Fruit fly (Drosophila melanogaster): Measurements from ENCODE around the gene eIF3g1.

The eIF3g1 gene

dm6 chrX:2581793-2582503, 28.2 kb downstream of the eIF3g1 start (continued):
- peak; percentile 8 for TF ChIP-seq disco-r (GFP tag; optimal IDR thresholded peaks at IDR 0.05)
- peak; percentile 43; the same call in 1 of the 2 replicates for TF ChIP-seq ham (GFP tag; IDR thresholded peaks at IDR 0.05)
- TF ChIP-seq CG8290 (GFP tag; optimal IDR thresholded peaks at IDR 0.05), result no peak
- TF ChIP-seq CG8290 (tag; optimal IDR thresholded peaks at IDR 0.05), result peak in 1 of 2 experiments; percentile 91
- TF ChIP-seq twi (tag; optimal IDR thresholded peaks at IDR 0.05), result no peak
- peak; percentile 93 for TF ChIP-seq Hmr (GFP tag; optimal IDR thresholded peaks at IDR 0.05)
- peak; percentile 49 for TF ChIP-seq CG4820 (GFP tag; optimal IDR thresholded peaks at IDR 0.05)
- peak; percentile 74 for TF ChIP-seq CG31224 (GFP tag; IDR thresholded peaks at IDR 0.05)
- peak; percentile 64 for TF ChIP-seq zfh1 (GFP tag; IDR thresholded peaks at IDR 0.05)
- TF ChIP-seq vfl (GFP tag; optimal IDR thresholded peaks at IDR 0.05), result peak; percentile 70
- peak; percentile 3 for TF ChIP-seq CG5180 (GFP tag; optimal IDR thresholded peaks at IDR 0.05)
- no peak for TF ChIP-seq Lpt (GFP tag; optimal IDR thresholded peaks at IDR 0.05)
- peak; percentile 33; the same call in 1 of the 3 replicates for TF ChIP-seq sr (GFP tag; IDR thresholded peaks at IDR 0.05)
- no peak for TF ChIP-seq Dref (GFP tag; IDR thresholded peaks at IDR 0.05)
- TF ChIP-seq CG9932 (GFP tag; IDR thresholded peaks at IDR 0.05), result peak; percentile 81
- TF ChIP-seq Blimp-1 (GFP tag; optimal IDR thresholded peaks at IDR 0.05), result peak; percentile 39
- TF ChIP-seq HHEX (GFP tag; optimal IDR thresholded peaks at IDR 0.05), result peak; percentile 80
- TF ChIP-seq Doc2 (GFP tag; IDR thresholded peaks at IDR 0.05), result peak; percentile 43; the same call in 1 of the 2 replicates
- peak; percentile 41 for TF ChIP-seq Six4 (GFP tag; optimal IDR thresholded peaks at IDR 0.05)
- peak; percentile 44 for TF ChIP-seq dm (GFP tag; optimal IDR thresholded peaks at IDR 0.05)
- TF ChIP-seq C15 (GFP tag; IDR thresholded peaks at IDR 0.05), result no peak
- TF ChIP-seq CG5245 (GFP tag; optimal IDR thresholded peaks at IDR 0.05), result peak; percentile 48
- peak; percentile 80 for TF ChIP-seq Side (GFP tag; optimal IDR thresholded peaks at IDR 0.05)
- peak; percentile 58 for TF ChIP-seq az2 (GFP tag; optimal IDR thresholded peaks at IDR 0.05)
- no peak for TF ChIP-seq dmrt11E (tag; optimal IDR thresholded peaks at IDR 0.05)
- TF ChIP-seq hth (optimal IDR thresholded peaks at IDR 0.05), result no peak
- peak; percentile 53; the same call in 1 of the 2 replicates for TF ChIP-seq CG6272 (GFP tag; IDR thresholded peaks at IDR 0.05)
- TF ChIP-seq CG11456 (GFP tag; IDR thresholded peaks at IDR 0.05), result peak; percentile 79
- TF ChIP-seq CG18599 (GFP tag; optimal IDR thresholded peaks at IDR 0.05), result peak; percentile 96
- no peak for TF ChIP-seq CG17186 (GFP tag; optimal IDR thresholded peaks at IDR 0.05)
- TF ChIP-seq CHES-1-like (GFP tag; optimal IDR thresholded peaks at IDR 0.05), result peak; percentile 79
- no peak for TF ChIP-seq CG15696 (tag; optimal IDR thresholded peaks at IDR 0.05)
- TF ChIP-seq ap (GFP tag; IDR thresholded peaks at IDR 0.05), result no peak
- no peak for TF ChIP-seq toy (GFP tag; IDR thresholded peaks at IDR 0.05)
- no peak for TF ChIP-seq CG8359 (GFP tag; optimal IDR thresholded peaks at IDR 0.05; ENCODE audit: borderline replicate concordance)
- TF ChIP-seq eyg (GFP tag; optimal IDR thresholded peaks at IDR 0.05), result peak; percentile 45
- peak; percentile 66 for TF ChIP-seq Poxn (GFP tag; IDR thresholded peaks at IDR 0.05)
- TF ChIP-seq odd (GFP tag; optimal IDR thresholded peaks at IDR 0.05), result peak; percentile 22
- TF ChIP-seq CG11093 (GFP tag; IDR thresholded peaks at IDR 0.05), result peak; percentile 71; the same call in 2 of the 3 replicates
- no peak for TF ChIP-seq Doc3 (GFP tag; IDR thresholded peaks at IDR 0.05; ENCODE audit: partially characterized antibody)
- peak; percentile 96 for TF ChIP-seq Deaf1 (tag; optimal IDR thresholded peaks at IDR 0.05)
- TF ChIP-seq zen2 (GFP tag; IDR thresholded peaks at IDR 0.05; ENCODE audit: partially characterized antibody), result no peak
- TF ChIP-seq CG14860 (GFP tag; IDR thresholded peaks at IDR 0.05; ENCODE audit: partially characterized antibody), result no peak
- peak; percentile 64 for TF ChIP-seq tio (GFP tag; optimal IDR thresholded peaks at IDR 0.05)
- peak; percentile 71 for TF ChIP-seq CG6689 (GFP tag; IDR thresholded peaks at IDR 0.05)
- TF ChIP-seq shn (GFP tag; optimal IDR thresholded peaks at IDR 0.05), result peak; percentile 71
- TF ChIP-seq CG13775 (GFP tag; optimal IDR thresholded peaks at IDR 0.05), result peak; percentile 63
- TF ChIP-seq mam (GFP tag; optimal IDR thresholded peaks at IDR 0.05), result peak; percentile 80
- no peak for TF ChIP-seq CG7963 (GFP tag; IDR thresholded peaks at IDR 0.05; ENCODE audit: partially characterized antibody)
- peak; percentile 71; the same call in 1 of the 2 replicates for TF ChIP-seq wdn (GFP tag; IDR thresholded peaks at IDR 0.05)
